Worm (Caenorhabditis elegans) whole organism, L2 larva: ENCODE results near the gene unc-41.

Source experiments
- C34F6.9 ChIP-seq: fragments of 150-350 bp; optimal IDR thresholded peaks from 2 replicates; lab custom pipeline; 2014; ENCODE audit warnings: missing biosample characterization, missing genetic modification characterization
- F13H6.1 ChIP-seq: sonication (generic microtip); optimal IDR thresholded peaks from 2 replicates; lab custom pipeline; 2016; ENCODE audit warnings: missing genetic modification characterization, missing compliant biosample characterization
- R02D3.7 ChIP-seq: fragments of 150-350 bp; optimal IDR thresholded peaks from 2 replicates; lab custom pipeline; 2014; ENCODE audit warnings: missing biosample characterization, missing genetic modification characterization
- ZK546.5 ChIP-seq: sonication (generic microtip); optimal IDR thresholded peaks from 2 replicates; lab custom pipeline; 2017; ENCODE audit warnings: missing biosample characterization, missing genetic modification characterization
- alr-1 ChIP-seq: fragments of 150-350 bp; optimal IDR thresholded peaks from 2 replicates; lab custom pipeline; 2014; ENCODE audit warnings: missing biosample characterization, missing genetic modification characterization
- aly-2 ChIP-seq: fragments of 150-350 bp; optimal IDR thresholded peaks from 2 replicates; lab custom pipeline; 2014; ENCODE audit warnings: missing biosample characterization, missing genetic modification characterization
- ama-1 ChIP-seq: fragments of 150-350 bp; optimal IDR thresholded peaks from 2 replicates; lab custom pipeline; 2018; ENCODE audit warnings: inconsistent platforms
- blmp-1 ChIP-seq: sonication (generic microtip); optimal IDR thresholded peaks from 2 replicates; lab custom pipeline; 2017; ENCODE audit warnings: missing genetic modification characterization, mild to moderate bottlenecking, missing compliant biosample characterization, antibody characterized with exemption, moderate library complexity; ENCODE audit not compliant: insufficient read depth
- ceh-16 ChIP-seq: fragments of 150-350 bp; optimal IDR thresholded peaks from 2 replicates; lab custom pipeline; 2014; ENCODE audit warnings: missing biosample characterization, missing genetic modification characterization
- ceh-82 ChIP-seq: fragments of 150-350 bp; optimal IDR thresholded peaks from 2 replicates; lab custom pipeline; 2014; ENCODE audit warnings: missing biosample characterization, missing genetic modification characterization
- elt-1 ChIP-seq: fragments of 150-350 bp; optimal IDR thresholded peaks from 2 replicates; lab custom pipeline; 2014; ENCODE audit warnings: missing biosample characterization, missing genetic modification characterization
- elt-3 ChIP-seq: sonication (generic microtip); optimal IDR thresholded peaks from 2 replicates; lab custom pipeline; 2017; ENCODE audit warnings: missing biosample characterization, missing genetic modification characterization
- fos-1 ChIP-seq: fragments of 150-350 bp; optimal IDR thresholded peaks from 2 replicates; lab custom pipeline; 2014; ENCODE audit warnings: missing biosample characterization, missing genetic modification characterization
- lin-11 ChIP-seq: fragments of 150-350 bp; sonication (generic microtip); optimal IDR thresholded peaks from 2 replicates; lab custom pipeline; 2014; ENCODE audit warnings: missing biosample characterization, missing genetic modification characterization, inconsistent platforms, mixed read lengths
- lin-39 ChIP-seq: fragments of 150-350 bp; optimal IDR thresholded peaks from 2 replicates; lab custom pipeline; 2014; ENCODE audit warnings: missing biosample characterization, missing genetic modification reagents, missing genetic modification characterization
- lsy-2 ChIP-seq, 2 experiments: fragments of 150-350 bp in 1 of 2; sonication (generic microtip) in 1 of 2; optimal IDR thresholded peaks; 2 replicates each; lab custom pipeline; 2014 to 2017; ENCODE audit warnings: missing biosample characterization in 2 of 2, missing genetic modification characterization in 2 of 2
- mab-5 ChIP-seq: fragments of 150-350 bp; optimal IDR thresholded peaks from 2 replicates; lab custom pipeline; 2014; ENCODE audit warnings: missing biosample characterization, missing genetic modification characterization
- mbf-1 ChIP-seq: sonication (generic microtip); optimal IDR thresholded peaks from 2 replicates; lab custom pipeline; 2017; ENCODE audit warnings: missing biosample characterization, missing genetic modification characterization
- mdl-1 ChIP-seq, 2 experiments: fragments of 150-350 bp in 1 of 2; sonication (generic microtip) in 1 of 2; optimal IDR thresholded peaks; 2 replicates each; lab custom pipeline; 2017; ENCODE audit warnings: missing biosample characterization in 2 of 2, missing genetic modification characterization in 2 of 2
- nhr-129 ChIP-seq: fragments of 150-350 bp; optimal IDR thresholded peaks from 2 replicates; lab custom pipeline; 2014; ENCODE audit warnings: missing biosample characterization, missing genetic modification characterization
- nhr-21 ChIP-seq: fragments of 150-350 bp; optimal IDR thresholded peaks from 2 replicates; lab custom pipeline; 2014; ENCODE audit warnings: missing biosample characterization, missing genetic modification characterization
- nhr-25 ChIP-seq: fragments of 150-350 bp; sonication (generic microtip); optimal IDR thresholded peaks from 3 replicates; lab custom pipeline; 2014; ENCODE audit warnings: missing biosample characterization, missing genetic modification characterization
- nhr-6 ChIP-seq: fragments of 150-350 bp; optimal IDR thresholded peaks from 2 replicates; lab custom pipeline; 2014; ENCODE audit warnings: missing biosample characterization, missing genetic modification characterization
- sem-4 ChIP-seq: fragments of 150-350 bp; optimal IDR thresholded peaks from 2 replicates; lab custom pipeline; 2014; ENCODE audit warnings: missing biosample characterization, missing genetic modification reagents, missing genetic modification characterization
- sma-9 ChIP-seq, 2 experiments: fragments of 150-350 bp in 1 of 2; sonication (generic microtip) in 1 of 2; optimal IDR thresholded peaks; 2 replicates each; lab custom pipeline; 2014 to 2016; ENCODE audit warnings: missing genetic modification characterization in 2 of 2, mild to moderate bottlenecking in 1 of 2, missing biosample characterization in 1 of 2, missing compliant biosample characterization in 1 of 2, missing genetic modification reagents in 1 of 2, moderate library complexity in 1 of 2
- unc-55 ChIP-seq: fragments of 150-350 bp; sonication (generic microtip); optimal IDR thresholded peaks from 3 replicates; lab custom pipeline; 2014; ENCODE audit warnings: missing biosample characterization, missing genetic modification reagents, missing genetic modification characterization
- unc-62 ChIP-seq: fragments of 150-350 bp; optimal IDR thresholded peaks from 2 replicates; lab custom pipeline; 2014; ENCODE audit warnings: missing biosample characterization, missing genetic modification reagents, missing genetic modification characterization
- ztf-1 ChIP-seq: fragments of 200-800 bp; sonication (Bioruptor generic); conservative IDR thresholded peaks from 2 replicates; pipeline ENCODE4 v1.3.6; 2022; ENCODE audit warnings: missing genetic modification characterization, missing compliant biosample characterization
- ztf-11 ChIP-seq: sonication (generic microtip); optimal IDR thresholded peaks from 2 replicates; lab custom pipeline; 2017; ENCODE audit warnings: missing biosample characterization, missing genetic modification characterization

unc-41 gene

DNA sequence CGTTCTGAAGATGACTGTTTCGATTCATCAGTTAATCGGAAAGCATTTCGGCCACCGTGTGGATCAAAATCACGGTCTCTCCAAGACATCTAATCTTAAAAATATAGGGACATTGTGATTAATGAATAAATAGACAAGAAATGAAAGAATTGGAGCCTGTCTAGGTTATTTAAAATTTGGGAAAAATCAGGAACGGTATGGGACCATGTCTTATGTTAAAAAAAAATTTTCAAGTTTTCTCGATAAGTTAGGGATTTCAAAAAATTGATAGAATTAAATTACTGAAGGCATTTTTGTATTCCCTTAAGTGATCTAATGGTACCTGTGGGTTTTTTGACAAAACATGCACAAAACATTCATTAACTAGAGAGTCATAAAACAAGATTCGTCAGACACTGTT is at the start of gene unc-41:
Gene unc-41 (minus strand): TSS at position 101 of the 400 bp plus-strand sequence.
- no peak for TF ChIP-seq nhr-25 (tag; lab: Kevin White, UChicago)
- no peak for TF ChIP-seq ztf-11 (tag; lab: Kevin White, UChicago)
- no peak for TF ChIP-seq F13H6.1
- TF ChIP-seq ceh-82 (tag; lab: Kevin White, UChicago) = no peak
- no peak for TF ChIP-seq nhr-6 (tag; lab: Kevin White, UChicago)
- no peak for TF ChIP-seq ama-1 (lab: Kevin White, UChicago)
- no peak for TF ChIP-seq elt-3 (tag; lab: Kevin White, UChicago)
- TF ChIP-seq ZK546.5 (tag; lab: Kevin White, UChicago) = no peak
- TF ChIP-seq, all 48 proteins: peak for 0

DNA sequence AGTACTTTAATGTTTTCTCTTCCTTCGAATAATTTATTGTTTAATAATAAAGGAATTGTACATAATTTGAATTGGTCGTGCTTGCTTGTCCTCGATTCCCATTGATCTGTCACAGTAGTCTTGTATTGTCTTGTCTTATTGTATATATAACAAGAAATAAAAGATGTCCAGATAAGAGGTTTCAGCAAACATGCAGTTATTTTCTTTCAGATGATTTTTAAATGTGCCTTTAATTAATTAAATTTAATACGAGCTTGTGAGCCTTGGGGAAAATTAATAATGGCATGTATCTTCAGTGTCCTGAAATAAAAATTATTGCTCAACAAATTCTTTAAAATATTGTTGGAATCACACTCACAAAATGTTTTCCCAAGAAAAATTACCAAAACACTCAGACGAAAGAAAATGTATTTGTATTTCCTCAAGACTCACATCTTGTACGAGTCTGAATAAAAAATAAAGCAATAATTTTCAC is 47.1 kb upstream of the unc-41 start:
- TF ChIP-seq mab-5 (tag; lab: Kevin White, UChicago) (no peak), C34F6.9 (tag; lab: Kevin White, UChicago) (no peak), ceh-82 (tag; lab: Kevin White, UChicago) (no peak), ztf-1 (GFP tag; lab: Robert Waterston, UW) (no peak)

DNA sequence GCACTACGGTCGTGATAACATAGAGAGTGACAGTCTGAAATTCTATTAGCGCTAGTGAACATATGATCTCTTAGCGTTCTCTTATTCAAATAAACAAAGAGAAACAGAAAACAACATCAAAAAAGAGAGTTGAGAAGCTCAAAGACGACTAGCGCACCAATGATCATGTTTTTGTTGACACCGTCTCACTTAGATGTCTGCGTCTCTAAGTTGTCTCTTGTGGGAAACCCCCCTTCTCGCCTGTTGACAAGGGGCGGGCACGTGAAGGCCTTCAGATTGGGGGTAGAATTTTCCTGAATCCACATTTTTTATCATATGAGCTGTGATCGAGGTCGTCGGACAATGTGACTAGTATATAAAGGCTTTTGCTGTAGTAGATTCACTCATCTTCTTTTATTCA is 43.9 kb upstream of the unc-41 start:
- peak; percentile 26 for TF ChIP-seq unc-55 (GFP tag; lab: Kevin White, UChicago)
- peak; percentile 59 for TF ChIP-seq sma-9 (GFP tag; optimal IDR thresholded peaks at IDR 0.05; lab: Kevin White, UChicago)
- TF ChIP-seq sma-9 (tag; optimal IDR thresholded peaks at IDR 0.05; lab: Kevin White, UChicago) = no peak
- TF ChIP-seq lin-11 (tag; lab: Kevin White, UChicago) = no peak
- TF ChIP-seq nhr-129 (tag; lab: Kevin White, UChicago) = peak; percentile 60
- no peak for TF ChIP-seq nhr-21
- peak in 1 of 2 experiments; percentile 47 for TF ChIP-seq mdl-1 (tag; optimal IDR thresholded peaks at IDR 0.05; lab: Kevin White, UChicago)
- TF ChIP-seq C34F6.9 (tag; lab: Kevin White, UChicago) = peak; percentile 28
- TF ChIP-seq lsy-2 (tag; optimal IDR thresholded peaks at IDR 0.05; lab: Kevin White, UChicago) = peak in 1 of 2 experiments; percentile 31
- no peak for TF ChIP-seq ceh-82 (tag; lab: Kevin White, UChicago)
- no peak for TF ChIP-seq ztf-11 (tag; lab: Kevin White, UChicago)

DNA sequence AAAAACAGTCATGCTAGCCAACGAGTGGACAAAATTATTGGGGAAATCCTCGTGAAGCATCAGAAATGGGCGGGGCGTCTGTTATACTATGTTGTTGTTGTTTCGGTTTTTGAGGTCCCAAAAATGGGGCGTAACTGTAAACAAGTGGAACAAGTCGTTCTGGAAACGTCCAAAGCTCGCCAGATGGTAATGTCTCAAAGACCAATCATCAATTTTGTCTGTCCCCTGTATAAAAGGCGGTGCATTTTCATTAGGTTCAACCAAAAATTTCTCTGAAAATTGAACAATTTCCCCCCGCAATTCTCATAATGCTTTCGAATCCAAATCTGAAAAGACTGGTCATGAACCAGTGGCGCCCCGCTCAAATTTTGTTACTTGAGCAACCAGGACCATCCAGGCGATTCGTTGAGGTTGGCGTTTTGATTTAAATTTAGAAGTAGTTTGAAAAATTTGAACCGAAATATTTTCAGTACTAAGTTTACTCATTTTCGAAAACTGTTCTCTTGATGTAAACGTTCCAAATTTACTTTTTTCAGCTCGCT is 43.1 kb upstream of the unc-41 start:
- TF ChIP-seq R02D3.7 (tag; lab: Kevin White, UChicago) (no peak), ztf-11 (tag; lab: Kevin White, UChicago) (no peak), ceh-16 (tag; lab: Kevin White, UChicago) (no peak)

DNA sequence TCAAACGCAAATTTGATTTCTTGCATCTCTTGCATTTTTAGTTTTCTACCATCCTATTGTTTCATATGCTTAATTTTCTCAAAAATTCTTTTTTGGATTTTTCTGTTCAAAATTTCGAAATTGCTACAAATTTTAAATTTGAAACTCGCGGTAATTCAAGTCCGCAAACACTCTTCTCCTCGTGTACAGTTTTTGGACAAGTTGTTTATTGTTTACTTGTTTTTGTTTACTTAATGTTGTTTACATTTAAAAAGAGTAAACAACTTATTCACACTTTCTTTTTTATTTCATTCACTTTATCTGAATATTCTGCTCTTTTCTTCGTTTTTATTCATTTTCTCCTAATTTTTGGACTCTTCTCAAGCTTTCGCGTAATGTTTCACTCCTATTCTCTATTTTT is 42.3 kb upstream of the unc-41 start:
- no peak for TF ChIP-seq ceh-82 (tag; lab: Kevin White, UChicago)
- no peak for TF ChIP-seq ztf-11 (tag; lab: Kevin White, UChicago)
- TF ChIP-seq ama-1 (lab: Kevin White, UChicago) = no peak
- no peak for TF ChIP-seq mbf-1 (tag; lab: Kevin White, UChicago)
- no peak for TF ChIP-seq elt-1 (tag; lab: Kevin White, UChicago)
- TF ChIP-seq alr-1 = no peak
- TF ChIP-seq blmp-1 (tag; lab: Kevin White, UChicago) = no peak
- TF ChIP-seq nhr-21 = no peak
- TF ChIP-seq unc-62 (GFP tag; lab: Kevin White, UChicago) = no peak
- no peak for TF ChIP-seq aly-2 (tag; lab: Kevin White, UChicago)
- no peak for TF ChIP-seq F13H6.1
- no peak for TF ChIP-seq nhr-129 (tag; lab: Kevin White, UChicago)
- TF ChIP-seq ceh-16 (tag; lab: Kevin White, UChicago) = no peak
- no peak for TF ChIP-seq lin-39 (tag; lab: Kevin White, UChicago)
- TF ChIP-seq unc-55 (GFP tag; lab: Kevin White, UChicago) = no peak
- TF ChIP-seq sem-4 (tag; lab: Kevin White, UChicago) = no peak
- no peak for TF ChIP-seq nhr-25 (tag; lab: Kevin White, UChicago)

DNA sequence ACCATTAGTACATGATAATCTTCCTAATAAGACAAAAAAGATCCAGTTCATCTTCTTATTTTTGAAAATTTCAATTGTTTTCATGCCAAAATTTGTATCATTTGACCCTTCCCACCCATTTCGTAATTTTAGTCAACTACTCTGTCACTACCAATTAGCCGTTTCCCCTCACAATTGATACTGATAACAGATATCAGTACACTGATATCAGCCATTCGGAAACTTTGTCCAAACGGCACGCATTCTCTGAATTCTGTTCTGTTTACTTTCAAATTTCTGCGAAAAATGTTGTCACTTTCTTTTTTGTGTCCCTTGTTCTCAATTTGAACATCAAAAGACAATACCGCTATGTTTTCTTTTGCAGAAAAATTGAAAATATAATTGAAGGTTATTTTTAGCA is 36.6 kb upstream of the unc-41 start:
- TF ChIP-seq blmp-1 (tag; lab: Kevin White, UChicago) = peak; percentile 29
- no peak for TF ChIP-seq elt-3 (tag; lab: Kevin White, UChicago)
- TF ChIP-seq ceh-82 (tag; lab: Kevin White, UChicago) = no peak
- TF ChIP-seq nhr-129 (tag; lab: Kevin White, UChicago) = peak; percentile 11
- peak; percentile 31 for TF ChIP-seq sma-9 (GFP tag; optimal IDR thresholded peaks at IDR 0.05; lab: Kevin White, UChicago)
- no peak for TF ChIP-seq sma-9 (tag; optimal IDR thresholded peaks at IDR 0.05; lab: Kevin White, UChicago)
- TF ChIP-seq fos-1 (tag; lab: Kevin White, UChicago) = peak; percentile 76
